Fruit fly (Drosophila melanogaster): ENCODE measurements around the gene snRNP-U1-70K.

Gene snRNP-U1-70K

dm6 chr2L:6950096-6950495, 21.4 kb downstream of the snRNP-U1-70K start, which contains the start of the genes Gas41 and SA1 (continued):
- no peak for TF ChIP-seq Optix (GFP tag; IDR thresholded peaks at IDR 0.05)
- peak; percentile 69 for TF ChIP-seq CG10979 (tag; optimal IDR thresholded peaks at IDR 0.05)
- peak; percentile 43 for TF ChIP-seq CG1603 (tag; optimal IDR thresholded peaks at IDR 0.05)
- peak; percentile 63 for TF ChIP-seq Ets65A (GFP tag)
- peak; percentile 8 for TF ChIP-seq CG31365 (tag; optimal IDR thresholded peaks at IDR 0.05)
- TF ChIP-seq oc (tag; optimal IDR thresholded peaks at IDR 0.05): no peak
- peak; percentile 9 for TF ChIP-seq Sry-β (GFP tag; optimal IDR thresholded peaks at IDR 0.05)
- TF ChIP-seq scrt (GFP tag; optimal IDR thresholded peaks at IDR 0.05): peak; percentile 65
- no peak for TF ChIP-seq Ptx1 (GFP tag; IDR thresholded peaks at IDR 0.05)
- peak; percentile 89 for TF ChIP-seq CG4424 (GFP tag; optimal IDR thresholded peaks at IDR 0.05)
- no peak for TF ChIP-seq CG5180 (GFP tag; optimal IDR thresholded peaks at IDR 0.05)
- peak; percentile 24 for TF ChIP-seq shn (GFP tag; optimal IDR thresholded peaks at IDR 0.05)
- TF ChIP-seq slp2 (GFP tag; optimal IDR thresholded peaks at IDR 0.05): no peak
- no peak for TF ChIP-seq CG11504 (tag; optimal IDR thresholded peaks at IDR 0.05)
- peak; percentile 58 for TF ChIP-seq bcd (GFP tag; optimal IDR thresholded peaks at IDR 0.05)
- TF ChIP-seq row (GFP tag; IDR thresholded peaks at IDR 0.05): peak; percentile 98
- TF ChIP-seq run (tag; optimal IDR thresholded peaks at IDR 0.05): peak; percentile 66
- TF ChIP-seq psq (GFP tag; optimal IDR thresholded peaks at IDR 0.05): peak; percentile 12
- TF ChIP-seq dm (GFP tag; optimal IDR thresholded peaks at IDR 0.05): peak; percentile 11
- peak; percentile 88 for TF ChIP-seq NFAT (GFP tag; IDR thresholded peaks at IDR 0.05)
- TF ChIP-seq inv (GFP tag; IDR thresholded peaks at IDR 0.05; ENCODE audit: partially characterized antibody): peak; percentile 61; the same call in 1 of the 2 replicates
- TF ChIP-seq Hmr (GFP tag; optimal IDR thresholded peaks at IDR 0.05): peak; percentile 92
- TF ChIP-seq tna (GFP tag; IDR thresholded peaks at IDR 0.05; ENCODE audit: partially characterized antibody): 0 out of 2 replicates have a peak, but pooled peaks have one; percentile 7
- TF ChIP-seq NC2β (GFP tag; optimal IDR thresholded peaks at IDR 0.05): peak; percentile 57
- TF ChIP-seq Scr (GFP tag; IDR thresholded peaks at IDR 0.05; ENCODE audit: partially characterized antibody): peak; percentile 73
- peak; percentile 87 for TF ChIP-seq CG31224 (GFP tag; IDR thresholded peaks at IDR 0.05)
- peak; percentile 88 for TF ChIP-seq CG13296 (GFP tag; optimal IDR thresholded peaks at IDR 0.05)
- TF ChIP-seq CG16813 (GFP tag; IDR thresholded peaks at IDR 0.05; ENCODE audit: partially characterized antibody): peak; percentile 76
- TF ChIP-seq CG11695 (GFP tag; IDR thresholded peaks at IDR 0.05): peak; percentile 50; the same call in 2 of the 3 replicates
- peak; percentile 67 for TF ChIP-seq CG8765 (GFP tag; IDR thresholded peaks at IDR 0.05)
- peak; percentile 26 for TF ChIP-seq CG17912 (GFP tag; optimal IDR thresholded peaks at IDR 0.05)
- peak; percentile 76; the same call in 2 of the 3 replicates for TF ChIP-seq CG7357 (GFP tag; IDR thresholded peaks at IDR 0.05)
- TF ChIP-seq CG1602 (GFP tag; optimal IDR thresholded peaks at IDR 0.05): peak; percentile 92
- TF ChIP-seq YL-1 (GFP tag; optimal IDR thresholded peaks at IDR 0.05): peak; percentile 69
- TF ChIP-seq CG34224 (GFP tag; IDR thresholded peaks at IDR 0.05; ENCODE audit: partially characterized antibody): peak; percentile 78
- peak; percentile 62 for TF ChIP-seq CG10543 (GFP tag; optimal IDR thresholded peaks at IDR 0.05)
- peak; percentile 81 for TF ChIP-seq ara (GFP tag; IDR thresholded peaks at IDR 0.05)
- TF ChIP-seq CG4707 (GFP tag; optimal IDR thresholded peaks at IDR 0.05): peak; percentile 52
- peak; percentile 93 for TF ChIP-seq CG8388 (GFP tag; optimal IDR thresholded peaks at IDR 0.05)
- no peak for TF ChIP-seq CG11247 (GFP tag; IDR thresholded peaks at IDR 0.05)
- peak; percentile 84 for TF ChIP-seq CG3065 (GFP tag; optimal IDR thresholded peaks at IDR 0.05)
- TF ChIP-seq CG6254 (GFP tag; optimal IDR thresholded peaks at IDR 0.05): peak; percentile 75
- peak; percentile 89 for TF ChIP-seq CG4404 (GFP tag; IDR thresholded peaks at IDR 0.05)
- peak; percentile 96 for TF ChIP-seq CG2712 (tag; optimal IDR thresholded peaks at IDR 0.05)
- no peak for TF ChIP-seq Sin3A (optimal IDR thresholded peaks at IDR 0.05)
- TF ChIP-seq vvl (GFP tag; IDR thresholded peaks at IDR 0.05): no peak
- TF ChIP-seq CG10321 (GFP tag; IDR thresholded peaks at IDR 0.05): 0 out of 2 replicates have a peak, but pooled peaks have one; percentile 24
- TF ChIP-seq CG1233 (GFP tag; optimal IDR thresholded peaks at IDR 0.05): peak; percentile 81
- 0 out of 3 replicates have a peak, but pooled peaks have one; percentile 42 for TF ChIP-seq Opbp (GFP tag; IDR thresholded peaks at IDR 0.05; ENCODE audit: partially characterized antibody)
- peak; percentile 48 for TF ChIP-seq pnt (GFP tag; optimal IDR thresholded peaks at IDR 0.05)
